Fruit fly (Drosophila melanogaster): Measurements from ENCODE around the gene CG18746.
A peak's percentile ranks its signal among the peaks of the same experiment; 100 is the strongest.

CG18746 gene

dm6 chr3R:7809662-7810621 is 20.0 kb upstream of the CG18746 start, which contains the start of the genes CG2993 and sgll (continued):
- TF ChIP-seq so (GFP tag; IDR thresholded peaks at IDR 0.05) (peak; percentile 57; the same call in 2 of the 3 replicates), ro (GFP tag; IDR thresholded peaks at IDR 0.05) (peak; percentile 89), salm (tag; optimal IDR thresholded peaks at IDR 0.05) (no peak), unc-4 (GFP tag; IDR thresholded peaks at IDR 0.05; ENCODE audit: partially characterized antibody) (0 out of 2 replicates have a peak, but pooled peaks have one; percentile 15), CG6813 (GFP tag; optimal IDR thresholded peaks at IDR 0.05) (peak; percentile 46), jigr1 (GFP tag; IDR thresholded peaks at IDR 0.05) (peak; percentile 76; the same call in 2 of the 3 replicates), Trl (optimal IDR thresholded peaks at IDR 0.05) (no peak), Trl (GFP tag; optimal IDR thresholded peaks at IDR 0.05) (peak; percentile 98), chn (GFP tag; optimal IDR thresholded peaks at IDR 0.05) (peak; percentile 92), MESR4 (GFP tag; optimal IDR thresholded peaks at IDR 0.05) (peak; percentile 35), prd (optimal IDR thresholded peaks at IDR 0.05) (no peak), prd (GFP tag; IDR thresholded peaks at IDR 0.05) (peak; percentile 95), Nf-YA (GFP tag; IDR thresholded peaks at IDR 0.05) (peak; percentile 59; the same call in 1 of the 2 replicates), PHDP (tag; optimal IDR thresholded peaks at IDR 0.05) (peak; percentile 81), CG11696 (GFP tag; IDR thresholded peaks at IDR 0.05) (peak; percentile 82), Atf-2 (GFP tag; optimal IDR thresholded peaks at IDR 0.05) (peak; percentile 95), Lhr (GFP tag; optimal IDR thresholded peaks at IDR 0.05) (peak; percentile 99), B-H2 (GFP tag; optimal IDR thresholded peaks at IDR 0.05) (peak; percentile 83), kay (GFP tag; optimal IDR thresholded peaks at IDR 0.05) (peak; percentile 84), gce (GFP tag; IDR thresholded peaks at IDR 0.05) (peak; percentile 81), Eip74EF (GFP tag; optimal IDR thresholded peaks at IDR 0.05) (no peak), CG8359 (GFP tag; optimal IDR thresholded peaks at IDR 0.05; ENCODE audit: borderline replicate concordance) (peak; percentile 67), pros (GFP tag; optimal IDR thresholded peaks at IDR 0.05) (no peak), CG18619 (GFP tag; optimal IDR thresholded peaks at IDR 0.05) (peak; percentile 86), Tbp (GFP tag; optimal IDR thresholded peaks at IDR 0.05) (no peak), kah (GFP tag; optimal IDR thresholded peaks at IDR 0.05) (no peak), toy (GFP tag; IDR thresholded peaks at IDR 0.05) (peak; percentile 39; the same call in 1 of the 2 replicates), Dp (GFP tag; optimal IDR thresholded peaks at IDR 0.05) (peak; percentile 25), CG3281 (GFP tag; optimal IDR thresholded peaks at IDR 0.05) (peak; percentile 57), Jarid2 (GFP tag; optimal IDR thresholded peaks at IDR 0.05) (peak; percentile 46), CG8290 (GFP tag; optimal IDR thresholded peaks at IDR 0.05) (peak; percentile 97), CG8290 (tag; optimal IDR thresholded peaks at IDR 0.05) (peak; percentile 71 to 98), CG12236 (GFP tag; optimal IDR thresholded peaks at IDR 0.05) (peak; percentile 83), shn (GFP tag; optimal IDR thresholded peaks at IDR 0.05) (peak; percentile 92), CG14014 (GFP tag; IDR thresholded peaks at IDR 0.05) (peak; percentile 87), fd96Cb (tag; optimal IDR thresholded peaks at IDR 0.05) (peak; percentile 85), CG4328 (GFP tag; optimal IDR thresholded peaks at IDR 0.05) (peak; percentile 82), ranshi (GFP tag; IDR thresholded peaks at IDR 0.05) (peak; percentile 90; the same call in 1 of the 2 replicates), B-H1 (GFP tag; IDR thresholded peaks at IDR 0.05) (peak; percentile 81), CG8478 (optimal IDR thresholded peaks at IDR 0.05) (peak; percentile 70), Myb (GFP tag; optimal IDR thresholded peaks at IDR 0.05) (peak; percentile 73), hb (GFP tag; IDR thresholded peaks at IDR 0.05; ENCODE audit: partially characterized antibody) (no peak), CG12659 (GFP tag; optimal IDR thresholded peaks at IDR 0.05) (peak; percentile 81), HLH4C (GFP tag; IDR thresholded peaks at IDR 0.05; ENCODE audit: partially characterized antibody) (no peak), amos (GFP tag; IDR thresholded peaks at IDR 0.05; ENCODE audit: partially characterized antibody) (peak; percentile 54), stc (GFP tag; IDR thresholded peaks at IDR 0.05) (peak; percentile 82), CG4854 (GFP tag; optimal IDR thresholded peaks at IDR 0.05) (peak; percentile 85), Hmx (GFP tag; optimal IDR thresholded peaks at IDR 0.05) (peak; percentile 71), CG17328 (GFP tag; IDR thresholded peaks at IDR 0.05) (peak; percentile 92)
